Fruit fly (Drosophila melanogaster): ENCODE data around the gene CG6051.

DNA sequence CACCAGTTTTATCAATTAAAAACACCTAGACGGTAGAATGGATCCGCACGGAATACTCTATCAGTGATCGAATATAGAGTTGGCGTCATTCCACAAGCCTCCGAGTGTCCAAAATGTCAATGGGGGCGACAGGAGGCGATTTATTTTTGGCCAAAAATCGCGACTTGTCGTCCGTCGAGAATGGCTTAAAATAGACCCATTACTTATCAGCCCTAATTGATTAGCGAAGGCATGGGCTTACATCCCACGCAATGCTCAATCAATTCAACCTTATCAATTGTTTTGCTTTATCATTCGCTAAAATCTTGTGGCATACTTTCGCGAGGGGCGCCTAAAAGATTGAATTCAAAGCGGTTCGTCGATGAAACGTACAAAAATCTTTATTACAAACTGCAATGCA is 42.8 kb downstream of the CG6051 start:
- no peak for TF ChIP-seq Lpt (GFP tag; optimal IDR thresholded peaks at IDR 0.05)
- TF ChIP-seq Eip93F (GFP tag; optimal IDR thresholded peaks at IDR 0.05): no peak
- TF ChIP-seq vri (GFP tag; optimal IDR thresholded peaks at IDR 0.05): no peak
